Fruit fly (Drosophila melanogaster) S2 (cell line): ENCODE measurements around the gene lgs.
A peak's percentile ranks its signal among the peaks of the same experiment; 100 is the strongest.

Experiments
- CG8478 ChIP-seq: fragments of >200 bp; optimal IDR thresholded peaks from 2 replicates; lab custom pipeline; 2018
- CTCF ChIP-seq, 2 experiments: fragments of >200 bp; optimal IDR thresholded peaks; 2 replicates each; lab custom pipeline; 2018

lgs gene

dm6 chr4:443592-444257, at the start of gene lgs:
TSS of gene lgs (minus strand) at chr4:443911.
- TF ChIP-seq CG8478 (lab: Kevin White, UChicago) (no peak), CTCF (optimal IDR thresholded peaks at IDR 0.05; lab: Kevin White, UChicago) (no peak)

- no peak for TF ChIP-seq CTCF (optimal IDR thresholded peaks at IDR 0.05; lab: Kevin White, UChicago)
- no peak for TF ChIP-seq CG8478 (lab: Kevin White, UChicago)
These were observed 48.9 kb upstream of the lgs start for dm6 chr4:492597-492996.

- no peak for TF ChIP-seq CG8478 (lab: Kevin White, UChicago)
- peak in 1 of 2 experiments; percentile 9 for TF ChIP-seq CTCF (optimal IDR thresholded peaks at IDR 0.05; lab: Kevin White, UChicago)
These were observed 47.1 kb upstream of the lgs start for dm6 chr4:490760-491317.

DNA sequence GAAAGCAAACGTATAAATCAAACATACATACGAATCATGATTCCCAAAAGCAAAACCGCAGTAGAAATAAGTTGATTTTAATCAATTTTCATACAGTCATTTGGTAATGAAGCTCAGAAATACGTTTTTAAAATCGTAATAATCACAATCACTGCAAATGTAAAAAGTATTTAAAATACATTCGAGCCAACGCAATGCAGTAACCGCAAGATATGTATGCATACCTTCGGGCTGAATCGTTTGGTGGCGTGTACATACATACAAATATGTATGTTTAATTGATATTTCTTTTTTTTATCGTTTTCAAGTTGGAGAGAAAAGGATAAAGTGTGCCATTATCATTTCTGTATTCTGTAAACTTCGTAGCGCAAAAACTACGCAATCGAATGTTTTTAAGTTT, 46.4 kb upstream of the lgs start:
- no peak for TF ChIP-seq CG8478 (lab: Kevin White, UChicago)
- TF ChIP-seq CTCF (optimal IDR thresholded peaks at IDR 0.05; lab: Kevin White, UChicago) = peak in 1 of 2 experiments; percentile 21

dm6 chr4:489561-489881, 45.8 kb upstream of the lgs start:
- TF ChIP-seq CTCF (optimal IDR thresholded peaks at IDR 0.05; lab: Kevin White, UChicago) = no peak
- TF ChIP-seq CG8478 (lab: Kevin White, UChicago) = no peak

DNA sequence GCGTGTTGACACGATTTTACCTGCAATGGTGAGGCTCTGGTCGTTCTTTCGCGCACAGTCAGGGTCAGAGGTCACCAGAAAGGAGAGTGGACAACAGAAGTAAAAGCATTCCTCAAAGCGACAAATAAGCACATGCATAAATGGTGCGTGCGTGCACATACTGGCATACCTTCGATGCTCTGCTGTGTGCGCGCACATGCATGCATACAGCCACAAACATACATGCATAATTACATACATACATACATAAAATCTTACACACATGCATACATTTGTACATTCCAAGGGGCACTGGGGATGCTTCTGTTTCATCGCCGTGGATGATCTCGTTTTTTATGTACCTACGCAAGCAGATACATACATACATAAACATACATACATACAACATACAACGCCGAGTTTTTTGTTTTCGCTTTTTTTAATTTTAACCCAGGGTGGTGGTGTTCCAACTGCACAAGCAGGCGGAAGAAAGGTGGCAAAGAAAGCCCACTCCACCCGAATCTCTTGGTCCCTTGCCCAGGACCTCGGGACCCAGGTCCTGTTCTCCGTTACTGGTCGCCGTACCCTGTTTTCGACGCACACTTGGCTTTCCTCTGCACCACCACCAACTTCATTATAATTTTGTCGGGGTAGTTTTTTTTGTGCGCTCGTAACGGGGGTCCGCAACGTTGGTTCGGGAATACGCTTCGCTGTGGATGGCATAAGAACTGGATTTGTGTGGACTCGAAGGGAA, 45.3 kb upstream of the lgs start, which contains the start of gene Asator:
Gene Asator, minus strand, starts transcription at position 167 of the 733 bp plus-strand sequence.
- no peak for TF ChIP-seq CG8478 (lab: Kevin White, UChicago)
- peak in 1 of 2 experiments; percentile 13 for TF ChIP-seq CTCF (optimal IDR thresholded peaks at IDR 0.05; lab: Kevin White, UChicago)

DNA sequence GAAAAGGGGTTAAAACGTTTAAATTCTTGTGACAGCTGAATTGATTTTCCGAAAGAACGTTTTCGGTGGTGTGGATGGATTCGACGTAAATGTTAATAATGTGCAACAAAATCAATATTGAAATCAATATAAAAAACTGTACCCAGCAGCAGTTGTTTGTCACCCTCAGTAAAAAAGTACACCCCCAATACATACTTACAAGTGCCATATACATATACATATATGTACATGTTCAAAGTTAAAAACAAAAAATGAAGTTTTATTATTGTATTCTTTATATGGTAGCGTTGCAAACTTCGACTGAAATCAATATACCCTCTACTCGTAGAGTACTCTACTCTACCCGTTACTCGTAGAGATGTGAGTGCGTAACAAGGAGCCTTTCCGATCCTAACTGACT, 43.8 kb upstream of the lgs start:
- TF ChIP-seq CTCF (optimal IDR thresholded peaks at IDR 0.05; lab: Kevin White, UChicago) = no peak

DNA sequence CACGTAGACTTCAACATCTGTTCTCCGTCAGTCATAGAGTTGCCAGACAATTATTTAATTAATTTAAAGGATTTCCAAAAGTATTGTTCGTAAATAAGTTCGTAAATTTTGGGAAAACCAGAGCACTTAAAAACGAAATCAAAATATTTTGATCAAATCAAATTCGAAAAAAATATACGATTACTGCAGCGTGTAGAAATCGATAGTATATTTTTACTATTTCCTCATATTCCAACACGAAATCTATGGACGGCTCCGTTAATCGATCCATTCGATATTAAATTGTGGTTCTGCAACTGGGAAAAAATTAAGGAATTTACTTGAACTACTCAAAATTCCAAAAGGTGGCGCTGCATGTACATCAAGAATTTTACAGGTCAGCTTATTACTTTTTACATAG, 42.7 kb upstream of the lgs start:
- TF ChIP-seq CTCF (optimal IDR thresholded peaks at IDR 0.05; lab: Kevin White, UChicago) (peak; percentile 93 to 94), CG8478 (lab: Kevin White, UChicago) (no peak)

dm6 chr4:485796-486195, 42.1 kb upstream of the lgs start:
- TF ChIP-seq CG8478 (lab: Kevin White, UChicago) = no peak
- TF ChIP-seq CTCF (optimal IDR thresholded peaks at IDR 0.05; lab: Kevin White, UChicago) = no peak

dm6 chr4:483646-484045, 39.9 kb upstream of the lgs start:
- no peak for TF ChIP-seq CG8478 (lab: Kevin White, UChicago)
- no peak for TF ChIP-seq CTCF (optimal IDR thresholded peaks at IDR 0.05; lab: Kevin White, UChicago)

- TF ChIP-seq CG8478 (lab: Kevin White, UChicago) (no peak), CTCF (optimal IDR thresholded peaks at IDR 0.05; lab: Kevin White, UChicago) (no peak)
These were observed 39.0 kb upstream of the lgs start for dm6 chr4:482659-483134.

dm6 chr4:481739-482138, 38.0 kb upstream of the lgs start:
- TF ChIP-seq CTCF (optimal IDR thresholded peaks at IDR 0.05; lab: Kevin White, UChicago) (no peak), CG8478 (lab: Kevin White, UChicago) (no peak)

DNA sequence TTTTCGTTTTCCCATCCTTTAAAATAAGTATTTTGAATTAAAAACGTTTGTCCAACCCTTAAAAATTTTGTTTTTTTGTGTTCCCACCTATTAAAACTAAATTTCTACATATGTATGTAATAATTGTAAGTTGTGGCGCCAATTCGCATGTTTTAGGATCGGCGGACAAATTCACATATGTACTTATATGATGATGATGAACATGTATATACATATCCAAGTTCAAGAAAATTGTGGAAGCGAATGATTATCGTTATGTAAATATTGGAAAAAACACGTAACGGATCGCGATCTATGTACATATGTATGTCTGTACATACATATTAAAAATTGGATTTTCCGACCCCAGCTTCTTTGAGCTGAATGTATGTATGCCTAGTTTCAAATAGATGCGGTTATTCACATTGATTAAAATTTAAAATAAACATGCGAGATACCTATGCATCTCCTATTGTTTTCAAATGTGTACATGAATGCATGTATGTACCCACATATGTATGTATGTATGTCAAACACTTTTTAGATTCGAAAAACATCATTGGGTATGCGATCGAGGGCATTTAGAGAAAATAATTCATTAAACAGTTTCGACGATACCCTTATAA, 25.0 kb upstream of the lgs start:
- TF ChIP-seq CTCF (optimal IDR thresholded peaks at IDR 0.05; lab: Kevin White, UChicago) = no peak
- TF ChIP-seq CG8478 (lab: Kevin White, UChicago) = no peak

- TF ChIP-seq CG8478 (lab: Kevin White, UChicago) (no peak), CTCF (optimal IDR thresholded peaks at IDR 0.05; lab: Kevin White, UChicago) (no peak)
These were observed 24.3 kb upstream of the lgs start for dm6 chr4:468031-468430.
